Fruit fly (Drosophila melanogaster) whole organism, embryonic: ENCODE measurements around the gene kek4.

Experiments used
- Adf1 ChIP-seq: fragments of 200-800 bp; sonication (Bioruptor generic); IDR thresholded peaks from 2 replicates; pipeline ENCODE4 v1.3.6; 2022; ENCODE audit warnings: missing biosample characterization, missing genetic modification characterization
- Antp ChIP-seq: fragments of 200-800 bp; sonication (Bioruptor generic); optimal IDR thresholded peaks from 3 replicates; lab custom pipeline; 2016; ENCODE audit warnings: missing biosample characterization, missing genetic modification characterization
- Bteb2 ChIP-seq: fragments of 200-800 bp; sonication (Bioruptor generic); optimal IDR thresholded peaks from 2 replicates; lab custom pipeline; 2016; ENCODE audit warnings: missing biosample characterization, missing genetic modification characterization
- CG11696 ChIP-seq: fragments of 200-800 bp; sonication (Bioruptor generic); IDR thresholded peaks from 2 replicates; pipeline ENCODE4 v1.3.6; 2022; ENCODE audit warnings: missing biosample characterization, missing genetic modification characterization
- CG13894 ChIP-seq: fragments of 200-800 bp; sonication (Bioruptor generic); optimal IDR thresholded peaks from 3 replicates; lab custom pipeline; 2018; ENCODE audit warnings: missing biosample characterization, mild to moderate bottlenecking, missing genetic modification characterization, moderate library complexity
- CG15073 ChIP-seq: fragments of 200-800 bp; sonication (Bioruptor generic); optimal IDR thresholded peaks from 2 replicates; lab custom pipeline; 2016; ENCODE audit warnings: missing biosample characterization, missing genetic modification characterization
- CG1603 ChIP-seq: fragments of 200-800 bp; sonication (Bioruptor generic); optimal IDR thresholded peaks from 2 replicates; lab custom pipeline; 2019; ENCODE audit warnings: missing biosample characterization, mild to moderate bottlenecking, missing genetic modification characterization, moderate library complexity
- CG16813 ChIP-seq: fragments of 200-800 bp; sonication (Bioruptor generic); IDR thresholded peaks from 3 replicates; pipeline ENCODE4 v1.3.6; 2022; ENCODE audit warnings: missing biosample characterization, missing genetic modification characterization; ENCODE audit not compliant: partially characterized antibody
- CG17186 ChIP-seq: fragments of 200-800 bp; sonication (Bioruptor generic); optimal IDR thresholded peaks from 3 replicates; lab custom pipeline; 2017; ENCODE audit warnings: missing biosample characterization, missing genetic modification reagents, missing genetic modification characterization
- CG32767 ChIP-seq: fragments of 200-800 bp; sonication (Bioruptor generic); IDR thresholded peaks from 2 replicates; pipeline ENCODE4 v1.3.6; 2022; ENCODE audit warnings: missing biosample characterization, missing genetic modification characterization
- CG6272 ChIP-seq: fragments of 200-800 bp; sonication (Bioruptor generic); IDR thresholded peaks from 2 replicates; pipeline ENCODE4 v1.3.6; 2022; ENCODE audit warnings: missing biosample characterization, missing genetic modification characterization
- CG7786 ChIP-seq: fragments of 200-800 bp; sonication (Bioruptor generic); optimal IDR thresholded peaks from 2 replicates; lab custom pipeline; 2016; ENCODE audit warnings: missing biosample characterization, missing genetic modification characterization
- CG8281 ChIP-seq: fragments of 200-800 bp; sonication (Bioruptor generic); optimal IDR thresholded peaks from 2 replicates; lab custom pipeline; 2018; ENCODE audit warnings: missing biosample characterization, mild to moderate bottlenecking, missing genetic modification characterization, moderate library complexity
- CG9437 ChIP-seq: fragments of 200-800 bp; sonication (Bioruptor generic); optimal IDR thresholded peaks from 2 replicates; lab custom pipeline; 2018; ENCODE audit warnings: missing biosample characterization, mild to moderate bottlenecking, missing genetic modification characterization
- CG9817 ChIP-seq: fragments of 200-800 bp; sonication (Bioruptor generic); optimal IDR thresholded peaks from 2 replicates; lab custom pipeline; 2018; ENCODE audit warnings: missing biosample characterization, mild to moderate bottlenecking, missing genetic modification characterization, moderate library complexity
- CG9876 ChIP-seq: fragments of 200-800 bp; sonication (Bioruptor generic); optimal IDR thresholded peaks from 2 replicates; lab custom pipeline; 2016; ENCODE audit warnings: missing biosample characterization, missing genetic modification characterization
- Doc3 ChIP-seq: fragments of 200-800 bp; sonication (Bioruptor generic); IDR thresholded peaks from 3 replicates; pipeline ENCODE4 v1.3.6; 2022; ENCODE audit warnings: missing biosample characterization, missing genetic modification characterization; ENCODE audit not compliant: partially characterized antibody
- Eip74EF ChIP-seq, 2 experiments: fragments of 200-800 bp in 1 of 2; fragments of >200 bp in 1 of 2; sonication (Bioruptor generic) in 1 of 2; optimal IDR thresholded peaks; 2 replicates each; lab custom pipeline; 2017 to 2019; ENCODE audit warnings: missing biosample characterization in 2 of 2, missing genetic modification characterization in 2 of 2, mild to moderate bottlenecking in 1 of 2, moderate library complexity in 1 of 2
- Fer3 ChIP-seq: fragments of 200-800 bp; sonication (Bioruptor generic); optimal IDR thresholded peaks from 2 replicates; lab custom pipeline; 2018; ENCODE audit warnings: missing biosample characterization, mild to moderate bottlenecking, missing genetic modification characterization, moderate library complexity
- Hmx ChIP-seq: fragments of 200-800 bp; sonication (Bioruptor generic); optimal IDR thresholded peaks from 2 replicates; lab custom pipeline; 2016; ENCODE audit warnings: missing biosample characterization, missing genetic modification characterization
- NC2α ChIP-seq: fragments of 200-800 bp; sonication (Bioruptor generic); optimal IDR thresholded peaks from 2 replicates; lab custom pipeline; 2016; ENCODE audit warnings: missing biosample characterization, missing genetic modification characterization
- NC2β ChIP-seq: fragments of 200-800 bp; sonication (Bioruptor generic); optimal IDR thresholded peaks from 2 replicates; lab custom pipeline; 2016; ENCODE audit warnings: missing biosample characterization, missing genetic modification characterization
- Nf-YB ChIP-seq: fragments of 200-800 bp; sonication (Bioruptor generic); optimal IDR thresholded peaks from 3 replicates; lab custom pipeline; 2019; ENCODE audit warnings: missing biosample characterization, mild to moderate bottlenecking, missing genetic modification characterization, moderate library complexity
- NfI ChIP-seq: fragments of 200-800 bp; sonication (Bioruptor generic); optimal IDR thresholded peaks from 3 replicates; lab custom pipeline; 2018; ENCODE audit warnings: missing biosample characterization, mild to moderate bottlenecking, missing genetic modification characterization, moderate library complexity
- Oli ChIP-seq: fragments of 200-800 bp; sonication (Bioruptor generic); optimal IDR thresholded peaks from 2 replicates; lab custom pipeline; 2018; ENCODE audit warnings: missing biosample characterization, mild to moderate bottlenecking, missing genetic modification characterization, moderate library complexity
- Side ChIP-seq: fragments of 200-800 bp; sonication (Bioruptor generic); optimal IDR thresholded peaks from 2 replicates; lab custom pipeline; 2016; ENCODE audit warnings: missing biosample characterization, missing genetic modification characterization
- Six4 ChIP-seq: fragments of 200-800 bp; sonication (Bioruptor generic); optimal IDR thresholded peaks from 2 replicates; lab custom pipeline; 2016; ENCODE audit warnings: missing biosample characterization, missing genetic modification characterization
- Ssrp ChIP-seq: fragments of 200-800 bp; sonication (Bioruptor generic); optimal IDR thresholded peaks from 2 replicates; lab custom pipeline; 2018; ENCODE audit warnings: missing biosample characterization, mild to moderate bottlenecking, missing genetic modification characterization, moderate library complexity
- bab2 ChIP-seq: fragments of 200-800 bp; sonication (Bioruptor generic); optimal IDR thresholded peaks from 2 replicates; lab custom pipeline; 2016; ENCODE audit warnings: missing biosample characterization, missing genetic modification characterization
- bcd ChIP-seq: fragments of 200-800 bp; sonication (Bioruptor generic); optimal IDR thresholded peaks from 2 replicates; lab custom pipeline; 2017; ENCODE audit warnings: missing biosample characterization, mild to moderate bottlenecking, missing genetic modification characterization
- bowl ChIP-seq: fragments of 200-800 bp; sonication (Bioruptor generic); IDR thresholded peaks from 2 replicates; pipeline ENCODE4 v1.3.6; 2022; ENCODE audit warnings: missing biosample characterization, missing genetic modification characterization
- br ChIP-seq: fragments of >200 bp; optimal IDR thresholded peaks from 2 replicates; lab custom pipeline; 2017
- chif ChIP-seq, 2 experiments: fragments of 200-800 bp; sonication (Bioruptor generic); optimal IDR thresholded peaks; 3 replicates each; lab custom pipeline; 2016; ENCODE audit warnings: missing biosample characterization in 2 of 2, missing genetic modification characterization in 2 of 2
- crol ChIP-seq: fragments of 200-800 bp; sonication (Bioruptor generic); IDR thresholded peaks from 2 replicates; pipeline ENCODE4 v1.3.6; 2022; ENCODE audit warnings: missing biosample characterization, missing genetic modification characterization
- hth ChIP-seq: fragments of >200 bp; optimal IDR thresholded peaks from 2 replicates; lab custom pipeline; 2017; ENCODE audit warnings: inconsistent platforms
- ind ChIP-seq: fragments of 200-800 bp; sonication (Bioruptor generic); optimal IDR thresholded peaks from 3 replicates; lab custom pipeline; 2016; ENCODE audit warnings: missing biosample characterization, missing genetic modification characterization
- insv ChIP-seq, 2 experiments: fragments of 200-800 bp; sonication (Bioruptor generic); optimal IDR thresholded peaks; 3 replicates each; lab custom pipeline; 2016 to 2018; ENCODE audit warnings: missing biosample characterization in 2 of 2, missing genetic modification characterization in 2 of 2
- jigr1 ChIP-seq: fragments of 200-800 bp; sonication (Bioruptor generic); IDR thresholded peaks from 3 replicates; pipeline ENCODE4 v1.3.6; 2022; ENCODE audit warnings: missing biosample characterization, missing genetic modification characterization
- jumu ChIP-seq: fragments of 200-800 bp; sonication (Bioruptor generic); optimal IDR thresholded peaks from 3 replicates; lab custom pipeline; 2016; ENCODE audit warnings: missing biosample characterization, missing genetic modification characterization
- knrl ChIP-seq: fragments of 200-800 bp; sonication (Bioruptor generic); IDR thresholded peaks from 3 replicates; pipeline ENCODE4 v1.3.6; 2022; ENCODE audit warnings: missing biosample characterization, missing genetic modification characterization; ENCODE audit not compliant: partially characterized antibody
- nerfin-1 ChIP-seq: fragments of 200-800 bp; sonication (Bioruptor generic); optimal IDR thresholded peaks from 3 replicates; lab custom pipeline; 2019; ENCODE audit warnings: missing biosample characterization, mild to moderate bottlenecking, missing genetic modification characterization, moderate library complexity
- nerfin-2 ChIP-seq: fragments of 200-800 bp; sonication (Bioruptor generic); IDR thresholded peaks from 2 replicates; pipeline ENCODE4 v1.3.6; 2022; ENCODE audit warnings: missing biosample characterization, missing genetic modification characterization; ENCODE audit not compliant: partially characterized antibody
- phol ChIP-seq: fragments of 200-800 bp; sonication (Bioruptor generic); optimal IDR thresholded peaks from 3 replicates; lab custom pipeline; 2018; ENCODE audit warnings: missing biosample characterization, mild to moderate bottlenecking, missing genetic modification characterization, moderate library complexity
- prd ChIP-seq, 3 experiments: fragments of >200 bp in 2 of 3; fragments of 200-800 bp in 1 of 3; sonication (Bioruptor generic) in 1 of 3; optimal IDR thresholded peaks in 2 of 3; IDR thresholded peaks in 1 of 3; 2 replicates in 2 of 3; 3 replicates in 1 of 3; pipeline versions ENCODE4 v1.3.6 to Lab custom; 2017 to 2022; ENCODE audit warnings: missing biosample characterization in 1 of 3, missing genetic modification characterization in 1 of 3
- repo ChIP-seq: fragments of 200-800 bp; sonication (Bioruptor generic); optimal IDR thresholded peaks from 2 replicates; lab custom pipeline; 2016; ENCODE audit warnings: missing biosample characterization, missing genetic modification characterization
- sug ChIP-seq: fragments of 200-800 bp; optimal IDR thresholded peaks from 2 replicates; lab custom pipeline; 2019; ENCODE audit warnings: missing biosample characterization, mild to moderate bottlenecking, missing genetic modification characterization, moderate library complexity
- tio ChIP-seq: fragments of 200-800 bp; sonication (Bioruptor generic); optimal IDR thresholded peaks from 2 replicates; lab custom pipeline; 2017; ENCODE audit warnings: missing biosample characterization, missing genetic modification characterization, inconsistent platforms
- tll ChIP-seq, 2 experiments: fragments of 200-800 bp in 1 of 2; fragments of >200 bp in 1 of 2; sonication (Bioruptor generic) in 1 of 2; optimal IDR thresholded peaks; 2 replicates each; lab custom pipeline; 2017 to 2019; ENCODE audit warnings: missing biosample characterization in 2 of 2, missing genetic modification characterization in 2 of 2, mild to moderate bottlenecking in 1 of 2, moderate library complexity in 1 of 2
- tup ChIP-seq: fragments of 200-800 bp; sonication (Bioruptor generic); optimal IDR thresholded peaks from 2 replicates; lab custom pipeline; 2016; ENCODE audit warnings: missing biosample characterization, mild to moderate bottlenecking, missing genetic modification characterization, moderate library complexity
- twi ChIP-seq: fragments of 200-800 bp; optimal IDR thresholded peaks from 2 replicates; lab custom pipeline; 2019; ENCODE audit warnings: missing biosample characterization, mild to moderate bottlenecking, missing genetic modification characterization, moderate library complexity

The kek4 gene

dm6 chr2L:13222225-13222648 is 7.1 kb upstream of the kek4 start, which contains the start of the genes Ski6 and CG16812 (continued):
- peak; percentile 49 for TF ChIP-seq bcd (GFP tag; lab: Kevin White, UChicago)
- no peak for TF ChIP-seq crol (GFP tag; lab: Robert Waterston, UW)
- TF ChIP-seq CG6272 (GFP tag; lab: Robert Waterston, UW), result no peak
- no peak for TF ChIP-seq jigr1
- TF ChIP-seq knrl, result no peak
- peak; percentile 52 for TF ChIP-seq Bteb2 (GFP tag; lab: Kevin White, UChicago)
- no peak for TF ChIP-seq repo (GFP tag; lab: Kevin White, UChicago)
- TF ChIP-seq Nf-YB (GFP tag; lab: Kevin White, UChicago), result peak; percentile 47
- no peak; the same call in 2 of the 3 replicates for TF ChIP-seq Doc3 (GFP tag; lab: Robert Waterston, UW)
- no peak for TF ChIP-seq CG15073 (GFP tag; lab: Kevin White, UChicago)
- TF ChIP-seq Oli (tag; lab: Kevin White, UChicago), result peak; percentile 42
- TF ChIP-seq CG32767, result no peak
- TF ChIP-seq hth (lab: Kevin White, UChicago), result no peak
- TF ChIP-seq phol, result peak; percentile 82
- peak; percentile 82 for TF ChIP-seq nerfin-1 (tag; lab: Kevin White, UChicago)
- TF ChIP-seq NfI (GFP tag; lab: Kevin White, UChicago), result peak; percentile 58
- peak in 1 of 2 experiments; percentile 15 for TF ChIP-seq chif (GFP tag; optimal IDR thresholded peaks at IDR 0.05; lab: Kevin White, UChicago)
- TF ChIP-seq br (lab: Kevin White, UChicago), result no peak
- TF ChIP-seq CG8281 (tag; lab: Kevin White, UChicago), result no peak
- no peak for TF ChIP-seq CG17186 (GFP tag; lab: Kevin White, UChicago)
- TF ChIP-seq insv (GFP tag; optimal IDR thresholded peaks at IDR 0.05; lab: Kevin White, UChicago), result peak in 1 of 2 experiments; percentile 33
- TF ChIP-seq tio (GFP tag; lab: Kevin White, UChicago), result no peak
- peak; percentile 54 for TF ChIP-seq bab2 (GFP tag; lab: Kevin White, UChicago)
- TF ChIP-seq Adf1, result no peak
- TF ChIP-seq Ssrp (tag; lab: Kevin White, UChicago), result peak; percentile 56
- 0 out of 2 replicates have a peak, but pooled peaks have one; percentile 36 for TF ChIP-seq CG11696 (GFP tag; lab: Robert Waterston, UW)
- peak; percentile 51 for TF ChIP-seq NC2β (GFP tag; lab: Kevin White, UChicago)
- TF ChIP-seq CG13894 (tag; lab: Kevin White, UChicago), result no peak
- TF ChIP-seq tll (GFP tag; optimal IDR thresholded peaks at IDR 0.05; lab: Kevin White, UChicago), result no peak
- TF ChIP-seq bowl (GFP tag; lab: Robert Waterston, UW), result no peak
- TF ChIP-seq Six4 (GFP tag; lab: Kevin White, UChicago), result peak; percentile 46
- peak; percentile 65 for TF ChIP-seq twi (tag; lab: Kevin White, UChicago)
- TF ChIP-seq prd (optimal IDR thresholded peaks at IDR 0.05; lab: Kevin White, UChicago), result no peak
- TF ChIP-seq prd (GFP tag; IDR thresholded peaks at IDR 0.05; lab: Robert Waterston, UW), result peak; percentile 76
- TF ChIP-seq ind, result peak; percentile 72
- no peak for TF ChIP-seq jumu
- TF ChIP-seq sug, result no peak
- no peak for TF ChIP-seq Antp
- peak; percentile 12 for TF ChIP-seq CG7786 (GFP tag; lab: Kevin White, UChicago)
- peak; percentile 44 for TF ChIP-seq CG1603 (tag; lab: Kevin White, UChicago)
- peak; percentile 35 for TF ChIP-seq Hmx
- no peak for TF ChIP-seq NC2α
- TF ChIP-seq nerfin-2 (GFP tag; lab: Robert Waterston, UW), result no peak
- peak; percentile 63; the same call in 2 of the 3 replicates for TF ChIP-seq CG16813
- peak; percentile 78 for TF ChIP-seq CG9817 (tag; lab: Kevin White, UChicago)
- no peak for TF ChIP-seq tup (GFP tag; lab: Kevin White, UChicago)
- no peak for TF ChIP-seq CG9437
- peak; percentile 82 for TF ChIP-seq Fer3
- no peak for TF ChIP-seq Eip74EF (GFP tag; optimal IDR thresholded peaks at IDR 0.05; lab: Kevin White, UChicago)
- TF ChIP-seq CG9876, result no peak
- no peak for TF ChIP-seq Side (GFP tag; lab: Kevin White, UChicago)
